Worm (Caenorhabditis elegans) whole organism, L4/young adult: ENCODE results near the gene C17E7.9.

Experiments used
- W03F9.2 ChIP-seq: fragments of 150-350 bp; optimal IDR thresholded peaks from 2 replicates; lab custom pipeline; 2014; ENCODE audit warnings: missing biosample characterization, missing genetic modification characterization
- dao-5 ChIP-seq: sonication (generic microtip); optimal IDR thresholded peaks from 2 replicates; lab custom pipeline; 2016; ENCODE audit warnings: missing genotype, missing genetic modification characterization, moderate library complexity, missing compliant biosample characterization
- him-1 ChIP-seq: sonication (generic microtip); optimal IDR thresholded peaks from 2 replicates; lab custom pipeline; 2016; ENCODE audit warnings: missing genotype, missing genetic modification reagents, missing genetic modification characterization, missing compliant biosample characterization

C17E7.9 gene

ce11 chrV:3890761-3891160 is at the start of gene C17E7.9:
Gene C17E7.9, minus strand, starts transcription at chrV:3890861.
- TF ChIP-seq him-1 (tag; lab: Kevin White, UChicago) = no peak
- no peak for TF ChIP-seq dao-5 (tag; lab: Kevin White, UChicago)
- TF ChIP-seq W03F9.2 (tag; lab: Kevin White, UChicago) = no peak

ce11 chrV:3938789-3939188 is 48.1 kb upstream of the C17E7.9 start, which contains the start of gene cyp-35B1:
Gene cyp-35B1, plus strand, starts transcription at chrV:3939032.
- TF ChIP-seq him-1 (tag; lab: Kevin White, UChicago) (no peak), dao-5 (tag; lab: Kevin White, UChicago) (no peak), W03F9.2 (tag; lab: Kevin White, UChicago) (no peak)

- TF ChIP-seq W03F9.2 (tag; lab: Kevin White, UChicago) (no peak), him-1 (tag; lab: Kevin White, UChicago) (no peak), dao-5 (tag; lab: Kevin White, UChicago) (no peak)
These were observed 45.3 kb upstream of the C17E7.9 start, which contains the start of gene cyp-35A5 for ce11 chrV:3935892-3936478. Gene cyp-35A5, plus strand, starts transcription at chrV:3936326.

- no peak for TF ChIP-seq dao-5 (tag; lab: Kevin White, UChicago)
- TF ChIP-seq W03F9.2 (tag; lab: Kevin White, UChicago) = no peak
- no peak for TF ChIP-seq him-1 (tag; lab: Kevin White, UChicago)
These were observed 40.7 kb upstream of the C17E7.9 start, which contains the start of gene srx-63 for ce11 chrV:3931326-3931725. Gene srx-63, plus strand, starts transcription at chrV:3931626.

- no peak for TF ChIP-seq W03F9.2 (tag; lab: Kevin White, UChicago)
These were observed 38.4 kb upstream of the C17E7.9 start, which contains the start of gene srx-64 for ce11 chrV:3929099-3929498. Gene srx-64, plus strand, starts transcription at chrV:3929399.

- TF ChIP-seq dao-5 (tag; lab: Kevin White, UChicago) = no peak
- no peak for TF ChIP-seq W03F9.2 (tag; lab: Kevin White, UChicago)
- no peak for TF ChIP-seq him-1 (tag; lab: Kevin White, UChicago)
These were observed 36.9 kb upstream of the C17E7.9 start for ce11 chrV:3927522-3927921.

- TF ChIP-seq dao-5 (tag; lab: Kevin White, UChicago) (no peak), W03F9.2 (tag; lab: Kevin White, UChicago) (no peak), him-1 (tag; lab: Kevin White, UChicago) (no peak)
These were observed 31.9 kb upstream of the C17E7.9 start for ce11 chrV:3922547-3922946.

- TF ChIP-seq W03F9.2 (tag; lab: Kevin White, UChicago) = no peak
- no peak for TF ChIP-seq him-1 (tag; lab: Kevin White, UChicago)
- TF ChIP-seq dao-5 (tag; lab: Kevin White, UChicago) = no peak
These were observed 31.0 kb upstream of the C17E7.9 start, which contains the start of gene srx-65 for ce11 chrV:3921635-3922034. Gene srx-65, plus strand, starts transcription at chrV:3921935.

ce11 chrV:3919289-3919688 is 28.6 kb upstream of the C17E7.9 start, which contains the start of gene srx-66:
Gene srx-66, plus strand, starts transcription at chrV:3919589.
- TF ChIP-seq dao-5 (tag; lab: Kevin White, UChicago) (no peak), W03F9.2 (tag; lab: Kevin White, UChicago) (no peak), him-1 (tag; lab: Kevin White, UChicago) (no peak)

- TF ChIP-seq W03F9.2 (tag; lab: Kevin White, UChicago) = no peak
- no peak for TF ChIP-seq dao-5 (tag; lab: Kevin White, UChicago)
- no peak for TF ChIP-seq him-1 (tag; lab: Kevin White, UChicago)
These were observed 25.8 kb upstream of the C17E7.9 start, which contains the start of gene srx-67 for ce11 chrV:3916480-3916879. Gene srx-67, plus strand, starts transcription at chrV:3916780.

ce11 chrV:3913131-3913530 is 22.5 kb upstream of the C17E7.9 start:
- TF ChIP-seq him-1 (tag; lab: Kevin White, UChicago) = no peak
- no peak for TF ChIP-seq W03F9.2 (tag; lab: Kevin White, UChicago)
- TF ChIP-seq dao-5 (tag; lab: Kevin White, UChicago) = no peak

ce11 chrV:3912472-3912871 is 21.8 kb upstream of the C17E7.9 start, which contains the start of gene srx-68:
Gene srx-68, plus strand, starts transcription at chrV:3912772.
- TF ChIP-seq W03F9.2 (tag; lab: Kevin White, UChicago) (no peak), him-1 (tag; lab: Kevin White, UChicago) (no peak), dao-5 (tag; lab: Kevin White, UChicago) (no peak)

ce11 chrV:3905841-3906240 is 15.2 kb upstream of the C17E7.9 start, which contains the start of gene nhr-156:
Gene nhr-156, plus strand, starts transcription at chrV:3906106.
- no peak for TF ChIP-seq W03F9.2 (tag; lab: Kevin White, UChicago)
- TF ChIP-seq dao-5 (tag; lab: Kevin White, UChicago) = no peak
- no peak for TF ChIP-seq him-1 (tag; lab: Kevin White, UChicago)

ce11 chrV:3903424-3903823 is 12.8 kb upstream of the C17E7.9 start:
- no peak for TF ChIP-seq W03F9.2 (tag; lab: Kevin White, UChicago)
- no peak for TF ChIP-seq him-1 (tag; lab: Kevin White, UChicago)
- TF ChIP-seq dao-5 (tag; lab: Kevin White, UChicago) = no peak
